Worm (Caenorhabditis elegans): ENCODE data around the gene srlf-18.

srlf-18 gene

DNA sequence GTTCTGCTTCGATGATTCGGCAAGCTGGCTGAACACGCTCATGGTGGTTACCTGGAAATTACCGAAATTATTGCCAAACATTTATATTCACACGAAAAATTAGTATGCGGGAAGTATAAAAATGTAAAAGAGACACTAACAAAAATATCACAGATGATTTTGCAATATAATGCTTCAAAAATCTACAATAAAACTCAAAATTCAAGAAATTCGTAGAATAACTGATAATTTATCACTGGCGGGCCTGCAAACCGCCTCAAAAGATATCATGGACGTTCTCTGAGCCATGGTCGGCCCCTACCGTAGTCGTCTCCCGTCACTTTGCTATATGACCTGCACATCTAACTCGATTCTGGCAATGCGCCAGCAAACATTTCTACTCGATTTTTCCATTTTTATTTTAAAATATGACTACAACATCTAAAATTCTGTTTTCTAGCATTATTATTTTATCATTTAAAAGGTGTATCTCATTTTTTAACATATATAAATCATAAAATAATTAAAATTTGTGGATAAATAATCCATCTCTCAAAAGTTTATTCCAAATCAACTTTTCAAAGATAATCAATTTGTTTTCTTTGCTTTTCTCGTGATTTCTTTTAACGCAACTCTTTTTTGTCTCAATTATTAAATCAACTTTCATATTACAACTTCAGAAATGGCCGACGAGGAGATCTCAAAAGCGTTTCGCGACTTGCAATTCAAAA is 48.3 kb upstream of the srlf-18 start, which contains the start of the genes F01G4.6 and pfd-1 (continued):
- TF ChIP-seq Y95B8A.8 (GFP tag; IDR thresholded peaks at IDR 0.05) (0 out of 2 replicates have a peak, but pooled peaks have one; percentile 49), F57C9.4 (tag; optimal IDR thresholded peaks at IDR 0.05) (no peak), pha-4 (tag; optimal IDR thresholded peaks at IDR 0.05) (peak; percentile 69), xnd-1 (tag; optimal IDR thresholded peaks at IDR 0.05) (peak; percentile 42), F39B2.1 (GFP tag; IDR thresholded peaks at IDR 0.05) (no peak), madf-3 (GFP tag; IDR thresholded peaks at IDR 0.05) (peak; percentile 74; the same call in 1 of the 2 replicates), F52B5.7 (tag; optimal IDR thresholded peaks at IDR 0.05) (no peak), zim-3 (tag; optimal IDR thresholded peaks at IDR 0.05) (no peak), zfh-2 (GFP tag; conservative IDR thresholded peaks at IDR 0.05) (0 out of 2 replicates have a peak, but pooled peaks have one; percentile 13), Y53G8AR.9 (GFP tag; conservative IDR thresholded peaks at IDR 0.05) (peak; percentile 85), snpc-1.3 (tag; optimal IDR thresholded peaks at IDR 0.05; ENCODE audit: insufficient read depth) (peak; percentile 22), lir-1 (GFP tag; conservative IDR thresholded peaks at IDR 0.05) (peak; percentile 54), tlf-1 (GFP tag; optimal IDR thresholded peaks at IDR 0.05) (peak; percentile 89), egl-44 (GFP tag; IDR thresholded peaks at IDR 0.05) (no peak), fkh-3 (tag; optimal IDR thresholded peaks at IDR 0.05) (no peak), dpff-1 (tag; optimal IDR thresholded peaks at IDR 0.05) (no peak), lin-26 (GFP tag; IDR thresholded peaks at IDR 0.05) (no peak), lin-40 (tag; optimal IDR thresholded peaks at IDR 0.05) (peak; percentile 85), D2030.7 (GFP tag; IDR thresholded peaks at IDR 0.05) (0 out of 2 replicates have a peak, but pooled peaks have one; percentile 38), let-526 (GFP tag; IDR thresholded peaks at IDR 0.05) (no peak), hsf-1 (GFP tag; IDR thresholded peaks at IDR 0.05) (peak; percentile 86), nhr-80 (tag; optimal IDR thresholded peaks at IDR 0.05) (peak; percentile 30), madf-8 (GFP tag; conservative IDR thresholded peaks at IDR 0.05) (no peak; the same call in 1 of the 2 replicates), B0019.2 (GFP tag; conservative IDR thresholded peaks at IDR 0.05) (no peak), ceh-91 (GFP tag; IDR thresholded peaks at IDR 0.05) (0 out of 2 replicates have a peak, but pooled peaks have one; percentile 27), snpc-1.1 (tag; optimal IDR thresholded peaks at IDR 0.05; ENCODE audit: insufficient read depth) (no peak), ceh-79 (tag; optimal IDR thresholded peaks at IDR 0.05) (no peak), unc-62 (GFP tag; optimal IDR thresholded peaks at IDR 0.05) (no peak), sdz-38 (tag; optimal IDR thresholded peaks at IDR 0.05) (no peak), lin-35 (GFP tag; optimal IDR thresholded peaks at IDR 0.05) (peak in 1 of 3 experiments; percentile 91), lag-1 (GFP tag; IDR thresholded peaks at IDR 0.05) (no peak), nfya-1 (tag; optimal IDR thresholded peaks at IDR 0.05; ENCODE audit: borderline replicate concordance, insufficient read depth) (no peak), let-607 (tag; optimal IDR thresholded peaks at IDR 0.05) (peak in 1 of 2 experiments; percentile 79), tbx-9 (tag; optimal IDR thresholded peaks at IDR 0.05; ENCODE audit: borderline replicate concordance) (no peak), nfya-2 (GFP tag; IDR thresholded peaks at IDR 0.05) (no peak), F55B11.4 (tag; optimal IDR thresholded peaks at IDR 0.05; ENCODE audit: borderline replicate concordance, insufficient read depth) (no peak), egl-18 (GFP tag; IDR thresholded peaks at IDR 0.05) (no peak), mel-28 (tag; optimal IDR thresholded peaks at IDR 0.05; ENCODE audit: borderline replicate concordance) (no peak), Y79H2A.3 (GFP tag; conservative IDR thresholded peaks at IDR 0.05) (no peak), nhr-120 (GFP tag; IDR thresholded peaks at IDR 0.05) (no peak), B0261.1 (tag; optimal IDR thresholded peaks at IDR 0.05) (no peak), ceh-27 (GFP tag; optimal IDR thresholded peaks at IDR 0.05) (peak; percentile 72), hrde-1 (tag; optimal IDR thresholded peaks at IDR 0.05; ENCODE audit: borderline replicate concordance) (no peak), mes-4 (tag; optimal IDR thresholded peaks at IDR 0.05) (no peak), attf-3 (GFP tag; conservative IDR thresholded peaks at IDR 0.05) (peak; percentile 43; the same call in 1 of the 2 replicates), hlh-26 (GFP tag; conservative IDR thresholded peaks at IDR 0.05) (no peak)
